Worm (Caenorhabditis elegans): ENCODE results near the gene his-72.

his-72 gene

DNA sequence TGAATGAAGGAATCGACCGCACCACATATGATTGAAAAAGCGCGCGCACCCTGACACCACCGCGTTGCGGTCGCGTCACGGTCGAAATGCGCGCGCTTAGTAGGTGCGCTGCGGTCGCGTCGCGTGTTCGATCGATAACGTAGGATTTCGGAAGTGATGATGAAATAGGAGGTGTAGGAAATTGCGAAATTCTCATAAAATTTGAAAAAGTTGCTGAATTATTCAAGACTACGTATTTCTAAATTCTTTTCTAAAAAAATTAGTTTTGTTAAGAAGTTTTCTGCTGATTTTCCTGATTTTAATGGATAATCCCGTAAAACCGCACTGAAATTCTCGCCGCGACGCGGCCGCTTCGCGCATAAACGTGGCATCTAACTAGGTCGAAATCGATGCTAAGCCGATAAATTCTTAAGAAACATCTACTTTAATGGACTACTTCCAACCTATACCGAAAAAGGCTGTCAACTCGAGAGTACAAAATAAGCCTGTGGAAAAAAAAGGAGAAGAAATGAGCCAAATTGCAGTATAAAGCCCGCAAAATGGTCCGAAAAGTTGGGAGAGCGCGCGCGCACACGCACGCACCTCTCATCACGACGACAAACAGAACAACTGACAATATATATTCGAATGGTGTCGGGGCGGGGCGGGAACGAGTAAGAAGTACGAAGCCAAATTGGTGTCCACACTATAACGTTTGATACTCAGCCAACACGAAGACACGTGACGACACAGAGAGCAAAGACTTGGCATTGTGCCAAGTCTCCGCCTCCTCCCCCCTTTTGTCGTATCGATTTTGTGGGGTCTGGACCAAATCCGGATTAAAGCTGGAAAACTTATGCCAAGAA is at the start of gene his-72:
Gene his-72, minus strand, starts transcription at position 589 of the 845 bp plus-strand sequence.
- TF ChIP-seq D2030.7 (GFP tag; IDR thresholded peaks at IDR 0.05) = peak; percentile 8; the same call in 1 of the 2 replicates
- no peak for TF ChIP-seq F10E7.11 (tag; optimal IDR thresholded peaks at IDR 0.05)
- TF ChIP-seq ets-4 (GFP tag; optimal IDR thresholded peaks at IDR 0.05) = no peak
- TF ChIP-seq lag-1 (GFP tag; IDR thresholded peaks at IDR 0.05) = no peak
- no peak for TF ChIP-seq ztf-26 (tag; optimal IDR thresholded peaks at IDR 0.05)
- TF ChIP-seq zim-3 (tag; optimal IDR thresholded peaks at IDR 0.05) = no peak
- TF ChIP-seq F49E8.2 (tag; optimal IDR thresholded peaks at IDR 0.05; ENCODE audit: insufficient read depth) = no peak
- TF ChIP-seq C17E4.6 (GFP tag; IDR thresholded peaks at IDR 0.05) = no peak
- no peak for TF ChIP-seq dpl-1 (GFP tag; optimal IDR thresholded peaks at IDR 0.05)
- no peak for TF ChIP-seq hlh-26 (GFP tag; conservative IDR thresholded peaks at IDR 0.05)
- peak; percentile 95 for TF ChIP-seq madf-3 (GFP tag; IDR thresholded peaks at IDR 0.05)
- no peak for TF ChIP-seq zfh-2 (GFP tag; conservative IDR thresholded peaks at IDR 0.05)
- TF ChIP-seq nfya-2 (GFP tag; IDR thresholded peaks at IDR 0.05) = no peak
- no peak for TF ChIP-seq K11D2.4 (GFP tag; IDR thresholded peaks at IDR 0.05)
- peak; percentile 21 for TF ChIP-seq lin-54 (GFP tag; optimal IDR thresholded peaks at IDR 0.05)
- no peak for TF ChIP-seq hlh-12 (tag; optimal IDR thresholded peaks at IDR 0.05)
- TF ChIP-seq fkh-3 (tag; optimal IDR thresholded peaks at IDR 0.05) = no peak
- peak; percentile 74 for TF ChIP-seq ama-1 (optimal IDR thresholded peaks at IDR 0.05)
- no peak for TF ChIP-seq ama-1 (GFP tag; optimal IDR thresholded peaks at IDR 0.05)
- TF ChIP-seq tbx-9 (tag; optimal IDR thresholded peaks at IDR 0.05; ENCODE audit: borderline replicate concordance) = no peak
- TF ChIP-seq hmg-20 (GFP tag; IDR thresholded peaks at IDR 0.05) = no peak
- TF ChIP-seq die-1 (tag; optimal IDR thresholded peaks at IDR 0.05) = no peak
- TF ChIP-seq C06A6.2 (GFP tag; conservative IDR thresholded peaks at IDR 0.05) = no peak
- TF ChIP-seq let-526 (GFP tag; IDR thresholded peaks at IDR 0.05) = 0 out of 2 replicates have a peak, but pooled peaks have one; percentile 5
- TF ChIP-seq unc-62 (GFP tag; optimal IDR thresholded peaks at IDR 0.05) = no peak
- no peak for TF ChIP-seq lsl-1 (GFP tag; optimal IDR thresholded peaks at IDR 0.05)
- no peak for TF ChIP-seq ceh-79 (tag; optimal IDR thresholded peaks at IDR 0.05)
- TF ChIP-seq attf-5 (GFP tag; optimal IDR thresholded peaks at IDR 0.05) = no peak
- no peak; the same call in 1 of the 2 replicates for TF ChIP-seq aptf-2 (GFP tag; conservative IDR thresholded peaks at IDR 0.05)
- TF ChIP-seq tbp1 (GFP tag; optimal IDR thresholded peaks at IDR 0.05) = no peak
- no peak for TF ChIP-seq nhr-179 (tag; optimal IDR thresholded peaks at IDR 0.05)
- no peak for TF ChIP-seq ceh-27 (GFP tag; optimal IDR thresholded peaks at IDR 0.05)
- no peak for TF ChIP-seq T07F8.4 (tag; optimal IDR thresholded peaks at IDR 0.05)
- no peak for TF ChIP-seq attf-3 (GFP tag; conservative IDR thresholded peaks at IDR 0.05)
- no peak; the same call in 1 of the 2 replicates for TF ChIP-seq Y53G8AR.9 (GFP tag; conservative IDR thresholded peaks at IDR 0.05)
- TF ChIP-seq F57A8.1 (GFP tag; optimal IDR thresholded peaks at IDR 0.05) = no peak
- TF ChIP-seq him-1 (tag; optimal IDR thresholded peaks at IDR 0.05) = no peak
- no peak for TF ChIP-seq ccch-3 (GFP tag; optimal IDR thresholded peaks at IDR 0.05)
- no peak for TF ChIP-seq mes-4 (tag; optimal IDR thresholded peaks at IDR 0.05)
- no peak for TF ChIP-seq ztf-18 (tag; optimal IDR thresholded peaks at IDR 0.05)
- TF ChIP-seq snpc-4 (GFP tag; optimal IDR thresholded peaks at IDR 0.05) = no peak
- peak in 1 of 4 experiments; percentile 4 for TF ChIP-seq snpc-4 (tag; optimal IDR thresholded peaks at IDR 0.05)
- no peak for TF ChIP-seq lir-1 (GFP tag; conservative IDR thresholded peaks at IDR 0.05)
- TF ChIP-seq unc-130 (GFP tag; optimal IDR thresholded peaks at IDR 0.05) = no peak
- TF ChIP-seq ztf-3 (GFP tag; optimal IDR thresholded peaks at IDR 0.05) = no peak
- no peak for TF ChIP-seq rpc-1 (optimal IDR thresholded peaks at IDR 0.05)
- no peak for TF ChIP-seq rpc-1 (tag; optimal IDR thresholded peaks at IDR 0.05)
- TF ChIP-seq F22D6.2 (tag; optimal IDR thresholded peaks at IDR 0.05) = no peak
- no peak for TF ChIP-seq egl-18 (GFP tag; IDR thresholded peaks at IDR 0.05)
